Fruit fly (Drosophila melanogaster): Measurements from ENCODE around the gene Sgs4.

DNA sequence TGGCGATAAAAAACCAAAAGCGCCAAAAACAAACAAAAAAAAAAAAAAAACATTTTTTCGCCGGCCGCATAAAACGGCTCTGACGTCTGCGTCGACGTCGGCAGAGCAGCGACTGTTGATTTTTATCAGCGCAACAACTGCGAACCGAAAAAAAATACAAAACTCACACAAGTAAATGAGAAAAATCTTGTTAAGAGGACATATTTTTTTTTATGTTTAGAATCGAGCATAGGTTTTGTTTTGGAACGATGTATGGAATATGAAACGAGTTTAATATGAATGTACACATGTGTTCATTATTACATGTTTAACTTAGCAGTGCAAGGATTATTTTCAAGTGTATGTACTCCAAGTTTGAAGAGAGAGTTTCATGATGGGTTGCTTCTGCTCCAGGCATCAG is 46.1 kb downstream of the Sgs4 start:
- TF ChIP-seq CTCF (optimal IDR thresholded peaks at IDR 0.05) = no peak
- TF ChIP-seq CG8478 (optimal IDR thresholded peaks at IDR 0.05) = no peak
